Fruit fly (Drosophila melanogaster) whole organism, adult: ENCODE measurements around the gene grp.

ENCODE experiments used
- CG11617 ChIP-seq: fragments of 200-800 bp; sonication (Bioruptor generic); optimal IDR thresholded peaks from 2 replicates; lab custom pipeline; 2017; ENCODE audit warnings: mild to moderate bottlenecking, missing biosample characterization, missing genetic modification reagents, missing genetic modification characterization
- CG12768 ChIP-seq: fragments of 200-800 bp; sonication (Bioruptor generic); optimal IDR thresholded peaks from 2 replicates; lab custom pipeline; 2017; ENCODE audit warnings: missing biosample characterization, missing genetic modification characterization, mild to moderate bottlenecking, moderate library complexity, missing genetic modification reagents
- CG14711 ChIP-seq: fragments of 200-800 bp; sonication (Bioruptor generic); optimal IDR thresholded peaks from 2 replicates; lab custom pipeline; 2018; ENCODE audit warnings: missing biosample characterization, mild to moderate bottlenecking, missing genetic modification characterization, moderate library complexity
- CG1620 ChIP-seq: fragments of 200-800 bp; sonication (Bioruptor generic); optimal IDR thresholded peaks from 2 replicates; lab custom pipeline; 2016; ENCODE audit warnings: missing biosample characterization, missing genetic modification characterization
- CG33017 ChIP-seq: fragments of 200-800 bp; sonication (Bioruptor generic); optimal IDR thresholded peaks from 2 replicates; lab custom pipeline; 2018; ENCODE audit warnings: missing biosample characterization, mild to moderate bottlenecking, missing genetic modification characterization, moderate library complexity
- CG5204 ChIP-seq: fragments of 200-800 bp; sonication (Bioruptor generic); optimal IDR thresholded peaks from 2 replicates; lab custom pipeline; 2016; ENCODE audit warnings: missing biosample characterization, missing genetic modification characterization
- CG7045 ChIP-seq: fragments of 200-800 bp; sonication (Bioruptor generic); optimal IDR thresholded peaks from 2 replicates; lab custom pipeline; 2017; ENCODE audit warnings: missing biosample characterization, mild to moderate bottlenecking, missing genetic modification characterization
- CG7101 ChIP-seq: fragments of 200-800 bp; sonication (Bioruptor generic); optimal IDR thresholded peaks from 2 replicates; lab custom pipeline; 2018; ENCODE audit warnings: missing biosample characterization, mild to moderate bottlenecking, missing genetic modification characterization, moderate library complexity
- Clk ChIP-seq: fragments of 200-800 bp; sonication (Bioruptor generic); optimal IDR thresholded peaks from 2 replicates; lab custom pipeline; 2017; ENCODE audit warnings: missing biosample characterization, missing genetic modification characterization
- bab1 ChIP-seq: fragments of 200-800 bp; sonication (Bioruptor generic); optimal IDR thresholded peaks from 3 replicates; lab custom pipeline; 2019; ENCODE audit warnings: missing biosample characterization, mild to moderate bottlenecking, missing genetic modification characterization, moderate library complexity
- cic ChIP-seq: fragments of 200-800 bp; sonication (Bioruptor generic); optimal IDR thresholded peaks from 2 replicates; lab custom pipeline; 2017; ENCODE audit warnings: missing biosample characterization, mild to moderate bottlenecking, missing genetic modification characterization, moderate library complexity
- kay ChIP-seq: fragments of 200-800 bp; sonication (Bioruptor generic); peaks from one replicate; lab custom pipeline; 2016; ENCODE audit warnings: missing biosample characterization, missing genetic modification characterization, borderline replicate concordance

- TF ChIP-seq CG7101 (tag; lab: Kevin White, UChicago) (peak; percentile 1), CG14711 (tag; lab: Kevin White, UChicago) (no peak), CG7045 (no peak), CG33017 (tag; lab: Kevin White, UChicago) (no peak), bab1 (GFP tag; lab: Kevin White, UChicago) (no peak), cic (GFP tag; lab: Kevin White, UChicago) (peak; percentile 75), CG5204 (GFP tag; lab: Kevin White, UChicago) (no peak), CG11617 (GFP tag; lab: Kevin White, UChicago) (no peak), kay (GFP tag; lab: Kevin White, UChicago) (peak; percentile 9), CG12768 (GFP tag; lab: Kevin White, UChicago) (no peak), CG1620 (GFP tag; lab: Kevin White, UChicago) (no peak), Clk (GFP tag; lab: Kevin White, UChicago) (no peak)
These were observed 42.5 kb upstream of the grp start for dm6 chr2L:16637335-16637734.
